Fruit fly (Drosophila melanogaster): Measurements from ENCODE around the gene CG45218.

The CG45218 gene

dm6 chr3R:15319912-15320746 is 29.5 kb upstream of the CG45218 start, which contains the start of the genes CG6276 and CG44040 (continued):
- TF ChIP-seq jim (GFP tag; optimal IDR thresholded peaks at IDR 0.05) (no peak), Hnf4 (GFP tag; optimal IDR thresholded peaks at IDR 0.05) (no peak), Hr83 (GFP tag; optimal IDR thresholded peaks at IDR 0.05; ENCODE audit: poor library complexity, severe bottlenecking) (peak; percentile 45), Dif (GFP tag; optimal IDR thresholded peaks at IDR 0.05; ENCODE audit: partially characterized antibody) (no peak), lola (GFP tag; optimal IDR thresholded peaks at IDR 0.05) (no peak), Hr78 (GFP tag; optimal IDR thresholded peaks at IDR 0.05) (no peak), Dfd (GFP tag; optimal IDR thresholded peaks at IDR 0.05) (no peak), dl (GFP tag; optimal IDR thresholded peaks at IDR 0.05; ENCODE audit: insufficient read depth in 1 of 2, partially characterized antibody in 2 of 2) (no peak), woc (GFP tag; optimal IDR thresholded peaks at IDR 0.05) (peak; percentile 63), Abd-B (GFP tag; optimal IDR thresholded peaks at IDR 0.05) (no peak)

dm6 chr3R:15316326-15316725 is 25.7 kb upstream of the CG45218 start, which contains the start of gene CG14866:
TSS of gene CG14866 (plus strand) at chr3R:15316471.
- TF ChIP-seq foxo (GFP tag; optimal IDR thresholded peaks at IDR 0.05) (no peak), Hr78 (GFP tag; optimal IDR thresholded peaks at IDR 0.05) (no peak), Hr83 (GFP tag; optimal IDR thresholded peaks at IDR 0.05; ENCODE audit: poor library complexity, severe bottlenecking) (no peak), dmrt93B (GFP tag; optimal IDR thresholded peaks at IDR 0.05) (no peak), HLH106 (tag; optimal IDR thresholded peaks at IDR 0.05) (no peak)

- TF ChIP-seq br (GFP tag; optimal IDR thresholded peaks at IDR 0.05) (no peak), CG9705 (GFP tag; optimal IDR thresholded peaks at IDR 0.05) (no peak), psq (GFP tag; optimal IDR thresholded peaks at IDR 0.05) (no peak), Rel (GFP tag; optimal IDR thresholded peaks at IDR 0.05) (no peak), Rel (tag; optimal IDR thresholded peaks at IDR 0.05) (no peak), Sp1 (GFP tag; optimal IDR thresholded peaks at IDR 0.05) (no peak)
Observed at dm6 chr3R:15313836-15314235, 23.2 kb upstream of the CG45218 start.

- TF ChIP-seq jim (GFP tag; optimal IDR thresholded peaks at IDR 0.05) (no peak), GATAd (GFP tag; optimal IDR thresholded peaks at IDR 0.05) (no peak), rgr (GFP tag; optimal IDR thresholded peaks at IDR 0.05) (no peak), woc (GFP tag; optimal IDR thresholded peaks at IDR 0.05) (no peak), CG32264 (GFP tag; optimal IDR thresholded peaks at IDR 0.05) (no peak), CrebA (GFP tag; optimal IDR thresholded peaks at IDR 0.05; ENCODE audit: borderline replicate concordance) (no peak), Hnf4 (GFP tag; optimal IDR thresholded peaks at IDR 0.05) (no peak), Sp1 (GFP tag; optimal IDR thresholded peaks at IDR 0.05) (no peak)
Observed at dm6 chr3R:15310695-15311094, 20.1 kb upstream of the CG45218 start.

- no peak for TF ChIP-seq sv (GFP tag; optimal IDR thresholded peaks at IDR 0.05)
- no peak for TF ChIP-seq fru (GFP tag; optimal IDR thresholded peaks at IDR 0.05)
- no peak for TF ChIP-seq foxo (GFP tag; optimal IDR thresholded peaks at IDR 0.05)
- no peak for TF ChIP-seq dmrt93B (GFP tag; optimal IDR thresholded peaks at IDR 0.05)
- TF ChIP-seq Sp1 (GFP tag; optimal IDR thresholded peaks at IDR 0.05): no peak
- TF ChIP-seq CG32264 (GFP tag; optimal IDR thresholded peaks at IDR 0.05): no peak
- no peak for TF ChIP-seq rgr (GFP tag; optimal IDR thresholded peaks at IDR 0.05)
- no peak for TF ChIP-seq Dfd (GFP tag; optimal IDR thresholded peaks at IDR 0.05)
- no peak for TF ChIP-seq woc (GFP tag; optimal IDR thresholded peaks at IDR 0.05)
- TF ChIP-seq h (GFP tag; optimal IDR thresholded peaks at IDR 0.05): no peak
- no peak for TF ChIP-seq pan (optimal IDR thresholded peaks at IDR 0.05)
- TF ChIP-seq N (GFP tag; optimal IDR thresholded peaks at IDR 0.05): no peak
- no peak for TF ChIP-seq HLH106 (tag; optimal IDR thresholded peaks at IDR 0.05)
Observed at dm6 chr3R:15309924-15310323, 19.3 kb upstream of the CG45218 start, which contains the start of gene Tm2. TSS of gene Tm2 (plus strand) at chr3R:15310193.

- TF ChIP-seq Dfd (GFP tag; optimal IDR thresholded peaks at IDR 0.05): peak; percentile 96
- no peak for TF ChIP-seq Hr78 (GFP tag; optimal IDR thresholded peaks at IDR 0.05)
Observed at dm6 chr3R:15305246-15305645, 14.6 kb upstream of the CG45218 start.
